Worm (Caenorhabditis elegans) whole organism, L1 larva: ENCODE data around the gene C14B9.8.

Experiments
- C04F5.9 ChIP-seq: sonication (generic microtip); optimal IDR thresholded peaks from 2 replicates; lab custom pipeline; 2016; ENCODE audit warnings: missing genetic modification characterization, missing compliant biosample characterization
- C16A3.4 ChIP-seq: fragments of 150-350 bp; optimal IDR thresholded peaks from 2 replicates; lab custom pipeline; 2014; ENCODE audit warnings: missing biosample characterization, missing genetic modification characterization
- C34B4.2 ChIP-seq: sonication (generic microtip); optimal IDR thresholded peaks from 2 replicates; lab custom pipeline; 2017; ENCODE audit warnings: mild to moderate bottlenecking, missing genetic modification characterization, missing compliant biosample characterization
- F16B12.6 ChIP-seq: fragments of 150-350 bp; optimal IDR thresholded peaks from 2 replicates; lab custom pipeline; 2014; ENCODE audit warnings: missing biosample characterization, missing genetic modification characterization
- aha-1 ChIP-seq: fragments of 150-350 bp; optimal IDR thresholded peaks from 2 replicates; lab custom pipeline; 2014; ENCODE audit warnings: missing biosample characterization, missing genetic modification characterization
- alr-1 ChIP-seq: fragments of 200-800 bp; sonication (Bioruptor generic); optimal IDR thresholded peaks from 2 replicates; lab custom pipeline; 2018; ENCODE audit warnings: borderline replicate concordance, mild to moderate bottlenecking, missing genetic modification characterization, missing compliant biosample characterization
- ama-1 ChIP-seq: fragments of 150-350 bp; optimal IDR thresholded peaks from 2 replicates; lab custom pipeline; 2014
- blmp-1 ChIP-seq: fragments of 150-350 bp; optimal IDR thresholded peaks from 2 replicates; lab custom pipeline; 2014; ENCODE audit warnings: missing biosample characterization, missing genetic modification characterization
- ceh-63 ChIP-seq: fragments of 200-800 bp; sonication (Bioruptor generic); optimal IDR thresholded peaks from 2 replicates; lab custom pipeline; 2018; ENCODE audit warnings: mild to moderate bottlenecking, missing genetic modification characterization, missing compliant biosample characterization
- ceh-82 ChIP-seq, 3 experiments: fragments of 150-350 bp in 1 of 3; sonication (generic microtip) in 2 of 3; optimal IDR thresholded peaks; 2 replicates each; lab custom pipeline; 2014 to 2017; ENCODE audit warnings: missing biosample characterization in 3 of 3, missing genetic modification characterization in 3 of 3
- ceh-88 ChIP-seq: fragments of 200-800 bp; sonication (Bioruptor generic); IDR thresholded peaks from 2 replicates; pipeline ENCODE4 v1.3.6; 2022; ENCODE audit warnings: missing genetic modification characterization, missing compliant biosample characterization
- ces-1 ChIP-seq: fragments of 150-350 bp; optimal IDR thresholded peaks from 2 replicates; lab custom pipeline; 2014; ENCODE audit warnings: missing biosample characterization, missing genetic modification reagents, missing genetic modification characterization
- dsc-1 ChIP-seq: sonication (generic microtip); optimal IDR thresholded peaks from 2 replicates; lab custom pipeline; 2016; ENCODE audit warnings: mild to moderate bottlenecking, missing genetic modification characterization, missing compliant biosample characterization
- efl-1 ChIP-seq, 4 experiments: fragments of 150-350 bp; optimal IDR thresholded peaks in 3 of 4; peaks in 1 of 4; 1 replicate in 1 of 4; 2 replicates in 3 of 4; lab custom pipeline; 2014; ENCODE audit warnings: missing biosample characterization in 2 of 4, missing genetic modification characterization in 2 of 4, missing genetic modification reagents in 2 of 4
- efl-3 ChIP-seq: fragments of 200-800 bp; sonication (Bioruptor generic); optimal IDR thresholded peaks from 2 replicates; lab custom pipeline; 2018; ENCODE audit warnings: mild to moderate bottlenecking, missing genetic modification characterization, missing compliant biosample characterization
- egl-27 ChIP-seq, 2 experiments: fragments of 150-350 bp in 1 of 2; sonication (generic microtip); optimal IDR thresholded peaks; 3 replicates each; lab custom pipeline; 2017 to 2018; ENCODE audit warnings: missing biosample characterization in 2 of 2, missing genetic modification characterization in 2 of 2, missing genetic modification reagents in 2 of 2
- elt-3 ChIP-seq, 6 experiments: fragments of 150-350 bp in 1 of 6; sonication (generic microtip); optimal IDR thresholded peaks; 2 replicates each; lab custom pipeline; 2017 to 2018; ENCODE audit warnings: missing biosample characterization in 6 of 6, missing genetic modification characterization in 6 of 6, inconsistent platforms in 1 of 6
- ets-5 ChIP-seq: fragments of 200-800 bp; sonication (Bioruptor generic); IDR thresholded peaks from 2 replicates; pipeline ENCODE4 v1.3.6; 2022; ENCODE audit warnings: missing genetic modification characterization, missing compliant biosample characterization
- fkh-10 ChIP-seq: sonication (generic microtip); optimal IDR thresholded peaks from 2 replicates; lab custom pipeline; 2017; ENCODE audit warnings: missing biosample characterization, missing genetic modification reagents, missing genetic modification characterization
- fkh-8 ChIP-seq: sonication (generic microtip); optimal IDR thresholded peaks from 2 replicates; lab custom pipeline; 2016; ENCODE audit warnings: mild to moderate bottlenecking, missing genetic modification characterization, missing compliant biosample characterization
- grh-1 ChIP-seq: fragments of 200-800 bp; sonication (Bioruptor generic); IDR thresholded peaks from 2 replicates; pipeline ENCODE4 v1.3.6; 2022; ENCODE audit warnings: missing genetic modification reagents, missing genetic modification characterization, missing compliant biosample characterization
- hlh-17 ChIP-seq: fragments of 200-800 bp; sonication (Bioruptor generic); optimal IDR thresholded peaks from 2 replicates; lab custom pipeline; 2018; ENCODE audit warnings: missing genetic modification characterization, mild to moderate bottlenecking, missing compliant biosample characterization, moderate library complexity, borderline replicate concordance
- hlh-4 ChIP-seq: sonication (generic microtip); optimal IDR thresholded peaks from 2 replicates; lab custom pipeline; 2016; ENCODE audit warnings: mild to moderate bottlenecking, missing genetic modification characterization, missing compliant biosample characterization
- hpl-2 ChIP-seq: fragments of 150-350 bp; optimal IDR thresholded peaks from 2 replicates; lab custom pipeline; 2014; ENCODE audit warnings: missing biosample characterization, missing genetic modification reagents, missing genetic modification characterization
- irx-1 ChIP-seq: sonication (generic microtip); optimal IDR thresholded peaks from 2 replicates; lab custom pipeline; 2016; ENCODE audit warnings: missing genetic modification characterization, missing compliant biosample characterization
- isw-1 ChIP-seq: fragments of 200-800 bp; sonication (Bioruptor generic); IDR thresholded peaks from 2 replicates; pipeline ENCODE4 v1.3.6; 2022; ENCODE audit warnings: missing genetic modification characterization, missing compliant biosample characterization
- lin-14 ChIP-seq: fragments of 200-800 bp; sonication (Bioruptor generic); optimal IDR thresholded peaks from 2 replicates; lab custom pipeline; 2018; ENCODE audit warnings: mild to moderate bottlenecking, missing genetic modification characterization, moderate library complexity, missing compliant biosample characterization
- lin-15B ChIP-seq: fragments of 150-350 bp; sonication (generic microtip); optimal IDR thresholded peaks from 3 replicates; lab custom pipeline; 2014; ENCODE audit warnings: missing biosample characterization, missing genetic modification characterization
- lin-35 ChIP-seq, 2 experiments: fragments of 150-350 bp; optimal IDR thresholded peaks; 2 replicates each; lab custom pipeline; 2014; ENCODE audit warnings: missing biosample characterization in 2 of 2, missing genetic modification characterization in 2 of 2, missing genetic modification reagents in 2 of 2
- lsy-2 ChIP-seq, 2 experiments: fragments of 150-350 bp; optimal IDR thresholded peaks; 2 replicates each; lab custom pipeline; 2014; ENCODE audit warnings: missing biosample characterization in 2 of 2, missing genetic modification characterization in 2 of 2
- mab-9 ChIP-seq: fragments of 200-800 bp; sonication (Bioruptor generic); IDR thresholded peaks from 2 replicates; pipeline ENCODE4 v1.3.6; 2022; ENCODE audit warnings: missing genetic modification reagents, missing genetic modification characterization, missing compliant biosample characterization
- nhr-12 ChIP-seq: sonication (generic microtip); optimal IDR thresholded peaks from 2 replicates; lab custom pipeline; 2017; ENCODE audit warnings: missing biosample characterization, missing genetic modification characterization
- nhr-20 ChIP-seq: sonication (generic microtip); optimal IDR thresholded peaks from 2 replicates; lab custom pipeline; 2016; ENCODE audit warnings: mild to moderate bottlenecking, missing genetic modification characterization, missing compliant biosample characterization
- nhr-237 ChIP-seq: fragments of 150-350 bp; optimal IDR thresholded peaks from 2 replicates; lab custom pipeline; 2014; ENCODE audit warnings: missing biosample characterization, missing genetic modification characterization
- nhr-28 ChIP-seq: fragments of 150-350 bp; optimal IDR thresholded peaks from 2 replicates; lab custom pipeline; 2014; ENCODE audit warnings: missing biosample characterization, missing genetic modification characterization
- nhr-76 ChIP-seq: sonication (generic microtip); optimal IDR thresholded peaks from 2 replicates; lab custom pipeline; 2017; ENCODE audit warnings: missing biosample characterization, missing genetic modification characterization
- nhr-85 ChIP-seq: sonication (generic microtip); peaks from one replicate; lab custom pipeline; 2016; ENCODE audit warnings: missing genetic modification characterization, inconsistent platforms, missing compliant biosample characterization
- nhr-90 ChIP-seq: sonication (generic microtip); optimal IDR thresholded peaks from 2 replicates; lab custom pipeline; 2016; ENCODE audit warnings: mild to moderate bottlenecking, missing genetic modification characterization, missing compliant biosample characterization; ENCODE audit not compliant: poor library complexity
- pax-3 ChIP-seq: fragments of 200-800 bp; sonication (Bioruptor generic); optimal IDR thresholded peaks from 2 replicates; lab custom pipeline; 2018; ENCODE audit warnings: mild to moderate bottlenecking, missing genetic modification characterization, moderate library complexity, missing compliant biosample characterization
- rnt-1 ChIP-seq: sonication (generic microtip); optimal IDR thresholded peaks from 2 replicates; lab custom pipeline; 2016; ENCODE audit warnings: mild to moderate bottlenecking, missing genetic modification characterization, moderate library complexity, missing compliant biosample characterization
- skn-1 ChIP-seq: fragments of 150-350 bp; optimal IDR thresholded peaks from 2 replicates; lab custom pipeline; 2014; ENCODE audit warnings: missing biosample characterization, missing genetic modification characterization
- sup-37 ChIP-seq: fragments of 200-800 bp; sonication (Bioruptor generic); optimal IDR thresholded peaks from 2 replicates; lab custom pipeline; 2018; ENCODE audit warnings: mild to moderate bottlenecking, missing genetic modification characterization, missing compliant biosample characterization
- swsn-7 ChIP-seq: sonication (generic microtip); optimal IDR thresholded peaks from 2 replicates; lab custom pipeline; 2016; ENCODE audit warnings: missing genetic modification characterization, missing compliant biosample characterization
- tbx-2 ChIP-seq: sonication (generic microtip); optimal IDR thresholded peaks from 2 replicates; lab custom pipeline; 2016; ENCODE audit warnings: missing genetic modification characterization, missing compliant biosample characterization
- tlp-1 ChIP-seq: fragments of 150-350 bp; optimal IDR thresholded peaks from 2 replicates; lab custom pipeline; 2014; ENCODE audit warnings: missing biosample characterization, missing genetic modification characterization
- unc-130 ChIP-seq: fragments of 150-350 bp; optimal IDR thresholded peaks from 2 replicates; lab custom pipeline; 2017; ENCODE audit warnings: missing biosample characterization, missing genetic modification characterization, inconsistent platforms
- unc-30 ChIP-seq: sonication (generic microtip); optimal IDR thresholded peaks from 2 replicates; lab custom pipeline; 2017; ENCODE audit warnings: missing biosample characterization, missing genetic modification characterization
- unc-62 ChIP-seq: fragments of 150-350 bp; optimal IDR thresholded peaks from 2 replicates; lab custom pipeline; 2014; ENCODE audit warnings: missing biosample characterization, missing genetic modification reagents, missing genetic modification characterization
- xbp-1 ChIP-seq: sonication (generic microtip); optimal IDR thresholded peaks from 2 replicates; lab custom pipeline; 2016; ENCODE audit warnings: missing genetic modification characterization, missing compliant biosample characterization
- zag-1 ChIP-seq: fragments of 150-350 bp; optimal IDR thresholded peaks from 2 replicates; lab custom pipeline; 2014; ENCODE audit warnings: missing biosample characterization, missing genetic modification characterization
- zip-4 ChIP-seq: fragments of 200-800 bp; sonication (Bioruptor generic); optimal IDR thresholded peaks from 2 replicates; lab custom pipeline; 2018; ENCODE audit warnings: mild to moderate bottlenecking, missing genetic modification characterization, moderate library complexity, missing compliant biosample characterization
- ztf-4 ChIP-seq: fragments of 150-350 bp; optimal IDR thresholded peaks from 2 replicates; lab custom pipeline; 2014; ENCODE audit warnings: missing biosample characterization, missing genetic modification characterization

C14B9.8 gene

ce11 chrIII:8125234-8125633 lies 19.2 kb downstream of the C14B9.8 start (continued):
- TF ChIP-seq unc-130 (tag; lab: Kevin White, UChicago) (no peak), hlh-4 (tag; lab: Kevin White, UChicago) (no peak), mab-9 (GFP tag; lab: Robert Waterston, UW) (no peak), nhr-85 (tag; lab: Kevin White, UChicago) (peak; percentile 82), F16B12.6 (no peak), C04F5.9 (tag; lab: Kevin White, UChicago) (no peak), tbx-2 (tag; lab: Kevin White, UChicago) (peak; percentile 50), hpl-2 (GFP tag; lab: Kevin White, UChicago) (no peak), nhr-28 (tag; lab: Kevin White, UChicago) (no peak), ama-1 (lab: Kevin White, UChicago) (peak; percentile 10), unc-62 (GFP tag; lab: Kevin White, UChicago) (no peak), blmp-1 (tag; lab: Kevin White, UChicago) (peak; percentile 62), nhr-90 (tag; lab: Kevin White, UChicago) (peak; percentile 14), ets-5 (no peak), skn-1 (tag; lab: Kevin White, UChicago) (peak; percentile 52), ceh-88 (no peak), zip-4 (GFP tag; lab: Kevin White, UChicago) (no peak), zag-1 (tag; lab: Kevin White, UChicago) (no peak), lsy-2 (tag; optimal IDR thresholded peaks at IDR 0.05; lab: Kevin White, UChicago) (peak; percentile 73 to 84), fkh-10 (GFP tag; lab: Kevin White, UChicago) (no peak), lin-15B (tag; lab: Kevin White, UChicago) (no peak), fkh-8 (tag; lab: Kevin White, UChicago) (peak; percentile 36), efl-1 (optimal IDR thresholded peaks at IDR 0.05; lab: Kevin White, UChicago) (peak; percentile 77 to 95), efl-1 (GFP tag; optimal IDR thresholded peaks at IDR 0.05 in 1 of 2; lab: Kevin White, UChicago) (peak; percentile 22 to 73), nhr-20 (tag; lab: Kevin White, UChicago) (peak; percentile 53), ztf-4 (tag; lab: Kevin White, UChicago) (no peak), C16A3.4 (tag; lab: Kevin White, UChicago) (no peak), tlp-1 (tag; lab: Kevin White, UChicago) (no peak), dsc-1 (tag; lab: Kevin White, UChicago) (no peak), egl-27 (tag; optimal IDR thresholded peaks at IDR 0.05; lab: Kevin White, UChicago) (no peak), ceh-82 (tag; optimal IDR thresholded peaks at IDR 0.05; lab: Kevin White, UChicago) (peak; percentile 12 to 63 (median 48)), hlh-17 (GFP tag; lab: Kevin White, UChicago) (no peak)

ce11 chrIII:8124323-8124722 lies 20.1 kb downstream of the C14B9.8 start:
- TF ChIP-seq ceh-63 (no peak), irx-1 (tag; lab: Kevin White, UChicago) (no peak), nhr-237 (tag; lab: Kevin White, UChicago) (no peak), efl-3 (GFP tag; lab: Kevin White, UChicago) (no peak), nhr-76 (tag; lab: Kevin White, UChicago) (no peak), aha-1 (tag; lab: Kevin White, UChicago) (no peak), swsn-7 (peak; percentile 57), ces-1 (no peak), lin-35 (GFP tag; optimal IDR thresholded peaks at IDR 0.05; lab: Kevin White, UChicago) (peak; percentile 40 to 52), nhr-28 (tag; lab: Kevin White, UChicago) (no peak), nhr-12 (tag; lab: Kevin White, UChicago) (no peak), ama-1 (lab: Kevin White, UChicago) (no peak), lin-14 (GFP tag; lab: Kevin White, UChicago) (peak; percentile 89), grh-1 (GFP tag; lab: Robert Waterston, UW) (no peak), hlh-17 (GFP tag; lab: Kevin White, UChicago) (no peak), unc-30 (tag; lab: Kevin White, UChicago) (no peak), dsc-1 (tag; lab: Kevin White, UChicago) (peak; percentile 53), ceh-88 (no peak), sup-37 (GFP tag; lab: Kevin White, UChicago) (no peak), nhr-20 (tag; lab: Kevin White, UChicago) (peak; percentile 40), alr-1 (tag; lab: Kevin White, UChicago) (no peak), pax-3 (tag; lab: Kevin White, UChicago) (no peak), xbp-1 (peak; percentile 37), elt-3 (tag; optimal IDR thresholded peaks at IDR 0.05; lab: Kevin White, UChicago) (peak in 1 of 6 experiments; percentile 59), C34B4.2 (no peak), rnt-1 (tag; lab: Kevin White, UChicago) (peak; percentile 67), isw-1 (GFP tag; lab: Robert Waterston, UW) (no peak)
